Worm (Caenorhabditis elegans): ENCODE data around the gene C01G12.13.

The C01G12.13 gene

DNA sequence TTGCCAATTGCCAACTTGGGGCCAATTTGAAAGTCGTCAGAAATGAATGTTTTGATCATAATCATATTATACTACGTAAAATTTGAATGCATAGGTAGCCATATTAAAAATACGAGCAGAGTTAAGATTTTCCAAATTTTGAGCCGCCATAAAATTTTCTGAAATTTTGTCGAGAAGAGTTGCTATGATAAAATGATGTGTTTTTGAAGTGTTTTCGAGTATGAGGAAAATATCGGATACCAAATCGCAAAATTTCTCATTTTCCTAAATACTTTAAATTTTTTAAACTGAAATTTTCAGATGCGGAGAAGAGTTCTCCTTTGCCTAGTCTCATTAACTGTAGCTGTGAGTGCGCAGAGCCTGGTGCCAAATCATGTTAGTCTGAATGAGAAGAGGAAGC is 50.8 kb downstream of the C01G12.13 start, which contains the start of gene tag-297:
Gene tag-297, plus strand, starts transcription at position 301 of the 400 bp plus-strand sequence.
- TF ChIP-seq unc-42 (tag; optimal IDR thresholded peaks at IDR 0.05) (no peak), dmd-4 (tag; optimal IDR thresholded peaks at IDR 0.05; ENCODE audit: borderline replicate concordance) (no peak), lin-11 (tag; optimal IDR thresholded peaks at IDR 0.05) (no peak), F13H6.1 (tag; optimal IDR thresholded peaks at IDR 0.05) (no peak), eyg-1 (tag; optimal IDR thresholded peaks at IDR 0.05) (no peak), che-1 (tag; optimal IDR thresholded peaks at IDR 0.05) (no peak), zip-5 (tag; optimal IDR thresholded peaks at IDR 0.05) (no peak), pha-4 (tag; optimal IDR thresholded peaks at IDR 0.05) (no peak), ztf-16 (tag; optimal IDR thresholded peaks at IDR 0.05) (no peak), ttx-3 (tag; optimal IDR thresholded peaks at IDR 0.05) (no peak), elt-4 (tag; optimal IDR thresholded peaks at IDR 0.05) (no peak), ceh-30 (tag; optimal IDR thresholded peaks at IDR 0.05) (no peak)

Measured in whole organism, late embryonic.